Worm (Caenorhabditis elegans) whole organism, mixed stage, embryonic: ENCODE results near the gene F20D6.5.

ENCODE experiments used
- ces-1 ChIP-seq: fragments of 150-350 bp; optimal IDR thresholded peaks from 2 replicates; lab custom pipeline; 2014; ENCODE audit warnings: missing biosample characterization, missing genetic modification reagents, missing genetic modification characterization
- drap-1 ChIP-seq: fragments of 200-800 bp; sonication (Bioruptor generic); optimal IDR thresholded peaks from 3 replicates; lab custom pipeline; 2018; ENCODE audit warnings: mild to moderate bottlenecking, missing genetic modification characterization, missing compliant biosample characterization
- lsy-2 ChIP-seq: fragments of 150-350 bp; optimal IDR thresholded peaks from 2 replicates; lab custom pipeline; 2014; ENCODE audit warnings: missing biosample characterization, missing genetic modification characterization
- mep-1 ChIP-seq: fragments of 150-350 bp; optimal IDR thresholded peaks from 2 replicates; lab custom pipeline; 2017; ENCODE audit warnings: missing biosample characterization, missing genetic modification reagents, missing genetic modification characterization, inconsistent platforms
- mls-2 ChIP-seq: sonication (generic microtip); optimal IDR thresholded peaks from 2 replicates; lab custom pipeline; 2016; ENCODE audit warnings: mild to moderate bottlenecking, missing genetic modification characterization, moderate library complexity, missing compliant biosample characterization
- nhr-12 ChIP-seq: fragments of 150-350 bp; optimal IDR thresholded peaks from 2 replicates; lab custom pipeline; 2014; ENCODE audit warnings: missing biosample characterization, missing genetic modification characterization
- nhr-237 ChIP-seq: fragments of 150-350 bp; optimal IDR thresholded peaks from 2 replicates; lab custom pipeline; 2014; ENCODE audit warnings: missing biosample characterization, missing genetic modification characterization
- nhr-76 ChIP-seq: sonication (generic microtip); optimal IDR thresholded peaks from 2 replicates; lab custom pipeline; 2017; ENCODE audit warnings: missing biosample characterization, missing genetic modification characterization
- pha-4 ChIP-seq: fragments of 150-350 bp; optimal IDR thresholded peaks from 2 replicates; lab custom pipeline; 2018; ENCODE audit warnings: missing biosample characterization, missing genetic modification reagents, missing genetic modification characterization
- snpc-4 ChIP-seq: fragments of 150-350 bp; optimal IDR thresholded peaks from 2 replicates; lab custom pipeline; 2014; ENCODE audit warnings: missing biosample characterization, missing genetic modification characterization
- tbx-8 ChIP-seq: fragments of 200-800 bp; sonication (Bioruptor generic); optimal IDR thresholded peaks from 2 replicates; lab custom pipeline; 2018; ENCODE audit warnings: mild to moderate bottlenecking, missing genetic modification characterization, moderate library complexity, missing compliant biosample characterization
- unc-39 ChIP-seq: fragments of 150-350 bp; optimal IDR thresholded peaks from 2 replicates; lab custom pipeline; 2014; ENCODE audit warnings: missing biosample characterization, missing genetic modification characterization
- ztf-11 ChIP-seq: fragments of 150-350 bp; optimal IDR thresholded peaks from 2 replicates; lab custom pipeline; 2014; ENCODE audit warnings: missing biosample characterization, missing genetic modification characterization

- TF ChIP-seq nhr-237 (no peak), nhr-76 (tag; lab: Kevin White, UChicago) (no peak), lsy-2 (no peak), unc-39 (tag; lab: Kevin White, UChicago) (no peak), mep-1 (tag; lab: Kevin White, UChicago) (no peak), tbx-8 (GFP tag; lab: Kevin White, UChicago) (no peak), pha-4 (tag; lab: Kevin White, UChicago) (no peak), mls-2 (no peak), nhr-12 (tag; lab: Kevin White, UChicago) (no peak), drap-1 (GFP tag; lab: Kevin White, UChicago) (no peak), snpc-4 (tag; lab: Kevin White, UChicago) (no peak), ztf-11 (tag; lab: Kevin White, UChicago) (no peak), ces-1 (GFP tag; lab: Kevin White, UChicago) (no peak)
Measured at ce11 chrV:8183384-8183783, 21.6 kb downstream of the F20D6.5 start, which contains the start of gene srp-8.
